Worm (Caenorhabditis elegans) whole organism, L4 larva: Measurements from ENCODE around the gene F54H5.2.

Experiments
- D1046.2 ChIP-seq: fragments of 200-800 bp; sonication (Bioruptor generic); IDR thresholded peaks from 2 replicates; pipeline ENCODE4 v1.3.6; 2022; ENCODE audit warnings: missing genetic modification characterization, missing compliant biosample characterization
- F10B5.3 ChIP-seq: sonication (generic microtip); optimal IDR thresholded peaks from 2 replicates; lab custom pipeline; 2016; ENCODE audit warnings: mild to moderate bottlenecking, missing genetic modification characterization, missing compliant biosample characterization
- F44E2.7 ChIP-seq: fragments of 200-800 bp; sonication (Bioruptor generic); IDR thresholded peaks from 2 replicates; pipeline ENCODE4 v2.1.2; 2022; ENCODE audit warnings: missing genetic modification characterization, missing compliant biosample characterization
- F49E8.2 ChIP-seq: sonication (generic microtip); optimal IDR thresholded peaks from 2 replicates; lab custom pipeline; 2016; ENCODE audit warnings: missing compliant biosample characterization, mild to moderate bottlenecking, missing genetic modification characterization, borderline replicate concordance
- T26A8.4 ChIP-seq: fragments of 200-800 bp; sonication (Bioruptor generic); IDR thresholded peaks from 2 replicates; pipeline ENCODE4 v1.3.6; 2022; ENCODE audit warnings: missing genetic modification characterization, missing compliant biosample characterization
- Y105C5A.15 ChIP-seq: fragments of 200-800 bp; sonication (Bioruptor generic); IDR thresholded peaks from 2 replicates; pipeline ENCODE4 v1.3.6; 2022; ENCODE audit warnings: missing genetic modification characterization, missing compliant biosample characterization
- Y48G9A.11 ChIP-seq: fragments of 200-800 bp; sonication (Bioruptor generic); IDR thresholded peaks from 2 replicates; pipeline ENCODE4 v1.3.6; 2022; ENCODE audit warnings: missing genetic modification reagents, missing genetic modification characterization, missing compliant biosample characterization
- Y5F2A.4 ChIP-seq: fragments of 200-800 bp; sonication (Bioruptor generic); optimal IDR thresholded peaks from 2 replicates; lab custom pipeline; 2018; ENCODE audit warnings: mild to moderate bottlenecking, missing genetic modification characterization, missing compliant biosample characterization
- Y75B8A.6 ChIP-seq: fragments of 200-800 bp; sonication (Bioruptor generic); IDR thresholded peaks from 2 replicates; pipeline ENCODE4 v1.3.6; 2022; ENCODE audit warnings: missing genetic modification reagents, missing genetic modification characterization, missing compliant biosample characterization
- ZK337.2 ChIP-seq: fragments of 200-800 bp; sonication (Bioruptor generic); IDR thresholded peaks from 2 replicates; pipeline ENCODE4 v1.3.6; 2022; ENCODE audit warnings: missing genetic modification reagents, missing genetic modification characterization, missing compliant biosample characterization
- aly-2 ChIP-seq: sonication (generic microtip); optimal IDR thresholded peaks from 2 replicates; lab custom pipeline; 2018; ENCODE audit warnings: missing biosample characterization, missing genetic modification characterization
- ama-1 ChIP-seq: fragments of 150-350 bp; optimal IDR thresholded peaks from 2 replicates; lab custom pipeline; 2014; ENCODE audit warnings: inconsistent platforms, mixed read lengths
- arid-1 ChIP-seq: fragments of 200-800 bp; sonication (Bioruptor generic); conservative IDR thresholded peaks from 2 replicates; pipeline ENCODE4 v1.3.6; 2022; ENCODE audit warnings: missing genetic modification reagents, missing genetic modification characterization, missing compliant biosample characterization
- ceh-28 ChIP-seq: fragments of 150-350 bp; optimal IDR thresholded peaks from 2 replicates; lab custom pipeline; 2014; ENCODE audit warnings: missing biosample characterization, missing genetic modification reagents, missing genetic modification characterization
- ceh-44 ChIP-seq: fragments of 200-800 bp; sonication (Bioruptor generic); IDR thresholded peaks from 2 replicates; pipeline ENCODE4 v1.3.6; 2022; ENCODE audit warnings: missing genetic modification reagents, missing genetic modification characterization, missing compliant biosample characterization
- ceh-82 ChIP-seq: sonication (generic microtip); optimal IDR thresholded peaks from 2 replicates; lab custom pipeline; 2017; ENCODE audit warnings: missing biosample characterization, missing genetic modification characterization
- cey-2 ChIP-seq: sonication (generic microtip); optimal IDR thresholded peaks from 3 replicates; lab custom pipeline; 2017; ENCODE audit warnings: missing genetic modification characterization, mild to moderate bottlenecking, missing compliant biosample characterization, antibody characterized with exemption, borderline replicate concordance; ENCODE audit not compliant: insufficient read depth
- ctbp-1 ChIP-seq: fragments of 200-800 bp; sonication (Bioruptor generic); IDR thresholded peaks from 2 replicates; pipeline ENCODE4 v1.3.6; 2022; ENCODE audit warnings: missing genetic modification reagents, missing genetic modification characterization, missing compliant biosample characterization
- daf-12 ChIP-seq: fragments of 150-350 bp; optimal IDR thresholded peaks from 2 replicates; lab custom pipeline; 2014; ENCODE audit warnings: missing biosample characterization, missing genetic modification reagents, missing genetic modification characterization
- daf-16 ChIP-seq, 3 experiments: sonication (generic microtip); optimal IDR thresholded peaks; 2 replicates each; lab custom pipeline; 2016 to 2017; ENCODE audit warnings: missing genetic modification characterization in 3 of 3, missing genetic modification reagents in 3 of 3, mild to moderate bottlenecking in 2 of 3, missing compliant biosample characterization in 2 of 3, missing biosample characterization in 1 of 3, moderate library complexity in 1 of 3
- daf-19 ChIP-seq: fragments of 200-800 bp; sonication (Bioruptor generic); conservative IDR thresholded peaks from 2 replicates; pipeline ENCODE4 v1.3.6; 2022; ENCODE audit warnings: missing genetic modification characterization, missing compliant biosample characterization
- daf-8 ChIP-seq: fragments of 200-800 bp; sonication (Bioruptor generic); IDR thresholded peaks from 2 replicates; pipeline ENCODE4 v1.3.6; 2022; ENCODE audit warnings: missing genetic modification characterization, missing compliant biosample characterization
- dmd-6 ChIP-seq: fragments of 200-800 bp; sonication (Bioruptor generic); IDR thresholded peaks from 2 replicates; pipeline ENCODE4 v1.3.6; 2022; ENCODE audit warnings: missing genetic modification reagents, missing genetic modification characterization, missing compliant biosample characterization
- dmd-8 ChIP-seq: fragments of 200-800 bp; sonication (Bioruptor generic); IDR thresholded peaks from 2 replicates; pipeline ENCODE4 v1.3.6; 2022; ENCODE audit warnings: missing genetic modification characterization, missing compliant biosample characterization
- dpl-1 ChIP-seq: fragments of 150-350 bp; optimal IDR thresholded peaks from 2 replicates; lab custom pipeline; 2014; ENCODE audit warnings: missing biosample characterization, missing genetic modification reagents, missing genetic modification characterization
- egl-27 ChIP-seq: sonication (generic microtip); optimal IDR thresholded peaks from 3 replicates; lab custom pipeline; 2017; ENCODE audit warnings: missing biosample characterization, missing genetic modification reagents, missing genetic modification characterization
- fkh-10 ChIP-seq: fragments of 150-350 bp; optimal IDR thresholded peaks from 2 replicates; lab custom pipeline; 2014; ENCODE audit warnings: missing biosample characterization, missing genetic modification reagents, missing genetic modification characterization
- fos-1 ChIP-seq: fragments of 150-350 bp; optimal IDR thresholded peaks from 2 replicates; lab custom pipeline; 2014; ENCODE audit warnings: missing biosample characterization, missing genetic modification characterization
- gei-8 ChIP-seq: fragments of 200-800 bp; sonication (Bioruptor generic); optimal IDR thresholded peaks from 2 replicates; lab custom pipeline; 2018; ENCODE audit warnings: mild to moderate bottlenecking, missing genetic modification characterization, missing compliant biosample characterization
- jun-1 ChIP-seq: fragments of 150-350 bp; optimal IDR thresholded peaks from 2 replicates; lab custom pipeline; 2014; ENCODE audit warnings: missing biosample characterization, missing genetic modification reagents, missing genetic modification characterization
- lin-1 ChIP-seq: fragments of 200-800 bp; sonication (Bioruptor generic); IDR thresholded peaks from 2 replicates; pipeline ENCODE4 v1.3.6; 2022; ENCODE audit warnings: missing genetic modification reagents, missing genetic modification characterization, missing compliant biosample characterization
- lin-38 ChIP-seq: fragments of 200-800 bp; sonication (Bioruptor generic); IDR thresholded peaks from 2 replicates; pipeline ENCODE4 v1.3.6; 2022; ENCODE audit warnings: missing genetic modification reagents, missing genetic modification characterization, missing compliant biosample characterization
- lir-3 ChIP-seq: sonication (generic microtip); optimal IDR thresholded peaks from 2 replicates; lab custom pipeline; 2016; ENCODE audit warnings: mild to moderate bottlenecking, missing genetic modification characterization, missing compliant biosample characterization
- lsy-2 ChIP-seq, 2 experiments: fragments of 150-350 bp in 1 of 2; sonication (generic microtip) in 1 of 2; optimal IDR thresholded peaks; 2 replicates each; lab custom pipeline; 2014 to 2017; ENCODE audit warnings: missing biosample characterization in 2 of 2, missing genetic modification characterization in 2 of 2
- madf-9 ChIP-seq: fragments of 200-800 bp; sonication (Bioruptor generic); conservative IDR thresholded peaks from 2 replicates; pipeline ENCODE4 v1.3.6; 2022; ENCODE audit warnings: missing genetic modification reagents, missing genetic modification characterization, missing compliant biosample characterization
- mxl-2 ChIP-seq: fragments of 200-800 bp; sonication (Bioruptor generic); conservative IDR thresholded peaks from 2 replicates; pipeline ENCODE4 v1.3.6; 2022; ENCODE audit warnings: missing genetic modification reagents, missing genetic modification characterization, missing compliant biosample characterization
- nhr-41 ChIP-seq: fragments of 200-800 bp; sonication (Bioruptor generic); IDR thresholded peaks from 2 replicates; pipeline ENCODE4 v1.3.6; 2022; ENCODE audit warnings: missing genetic modification reagents, missing genetic modification characterization, missing compliant biosample characterization
- nhr-42 ChIP-seq: fragments of 200-800 bp; sonication (Bioruptor generic); IDR thresholded peaks from 2 replicates; pipeline ENCODE4 v1.3.6; 2022; ENCODE audit warnings: missing genetic modification characterization, missing compliant biosample characterization
- pqm-1 ChIP-seq: sonication (generic microtip); optimal IDR thresholded peaks from 2 replicates; lab custom pipeline; 2017; ENCODE audit warnings: missing biosample characterization, missing genetic modification characterization
- saeg-2 ChIP-seq: fragments of 200-800 bp; sonication (Bioruptor generic); IDR thresholded peaks from 2 replicates; pipeline ENCODE4 v1.3.6; 2022; ENCODE audit warnings: missing genetic modification reagents, missing genetic modification characterization, missing compliant biosample characterization
- skn-1 ChIP-seq: fragments of 150-350 bp; optimal IDR thresholded peaks from 2 replicates; lab custom pipeline; 2014; ENCODE audit warnings: missing biosample characterization, missing genetic modification characterization
- snpc-4 ChIP-seq: fragments of 150-350 bp; optimal IDR thresholded peaks from 2 replicates; lab custom pipeline; 2014; ENCODE audit warnings: missing biosample characterization, missing genetic modification characterization
- spr-1 ChIP-seq: sonication (generic microtip); optimal IDR thresholded peaks from 2 replicates; lab custom pipeline; 2016; ENCODE audit warnings: mild to moderate bottlenecking, missing genetic modification characterization, missing compliant biosample characterization
- tag-97 ChIP-seq: fragments of 200-800 bp; sonication (Bioruptor generic); IDR thresholded peaks from 2 replicates; pipeline ENCODE4 v1.3.6; 2022; ENCODE audit warnings: missing genetic modification characterization, missing compliant biosample characterization
- unc-39 ChIP-seq: sonication (generic microtip); optimal IDR thresholded peaks from 2 replicates; lab custom pipeline; 2017; ENCODE audit warnings: missing biosample characterization, missing genetic modification characterization
- unc-62 ChIP-seq, 3 experiments: fragments of 150-350 bp in 1 of 3; sonication (generic microtip); optimal IDR thresholded peaks in 2 of 3; peaks in 1 of 3; 1 replicate in 1 of 3; 2 replicates in 2 of 3; lab custom pipeline; 2014 to 2017; ENCODE audit warnings: missing biosample characterization in 3 of 3, missing genetic modification characterization in 3 of 3, missing genetic modification reagents in 3 of 3, missing genotype in 1 of 3
- zag-1 ChIP-seq: fragments of 150-350 bp; optimal IDR thresholded peaks from 2 replicates; lab custom pipeline; 2014; ENCODE audit warnings: missing biosample characterization, missing genetic modification characterization
- zfp-2 ChIP-seq: sonication (generic microtip); optimal IDR thresholded peaks from 2 replicates; lab custom pipeline; 2016; ENCODE audit warnings: mild to moderate bottlenecking, missing genetic modification characterization, missing compliant biosample characterization
- zip-11 ChIP-seq: fragments of 200-800 bp; sonication (Bioruptor generic); IDR thresholded peaks from 2 replicates; pipeline ENCODE4 v1.3.6; 2022; ENCODE audit warnings: missing genetic modification characterization, missing compliant biosample characterization

Gene F54H5.2

ce11 chrII:6588605-6589292, 38.5 kb upstream of the F54H5.2 start, which contains the start of gene icd-1 (continued):
- TF ChIP-seq ZK337.2 (GFP tag; lab: Robert Waterston, UW) (no peak), lsy-2 (tag; optimal IDR thresholded peaks at IDR 0.05; lab: Kevin White, UChicago) (peak; percentile 91 to 95), nhr-42 (GFP tag; lab: Robert Waterston, UW) (peak; percentile 80; the same call in 1 of the 2 replicates), unc-62 (GFP tag; optimal IDR thresholded peaks at IDR 0.05 in 1 of 2; lab: Kevin White, UChicago) (peak in 1 of 2 experiments; percentile 98), unc-62 (tag; optimal IDR thresholded peaks at IDR 0.05; lab: Kevin White, UChicago) (no peak), tag-97 (GFP tag; lab: Robert Waterston, UW) (0 out of 2 replicates have a peak, but pooled peaks have one; percentile 37), pqm-1 (tag; lab: Kevin White, UChicago) (peak; percentile 10), saeg-2 (peak; percentile 78), Y75B8A.6 (0 out of 2 replicates have a peak, but pooled peaks have one; percentile 11), dpl-1 (GFP tag; lab: Kevin White, UChicago) (peak; percentile 83), F44E2.7 (GFP tag; lab: Robert Waterston, UW) (no peak), zag-1 (peak; percentile 65), dmd-6 (GFP tag; lab: Robert Waterston, UW) (peak; percentile 91), Y48G9A.11 (GFP tag; lab: Robert Waterston, UW) (peak; percentile 73), ceh-28 (tag; lab: Kevin White, UChicago) (peak; percentile 47), unc-39 (no peak), F49E8.2 (tag; lab: Kevin White, UChicago) (peak; percentile 84), Y105C5A.15 (GFP tag; lab: Robert Waterston, UW) (no peak; the same call in 1 of the 2 replicates), zfp-2 (peak; percentile 74), ama-1 (lab: Kevin White, UChicago) (no peak), daf-8 (no peak), daf-19 (GFP tag; lab: Robert Waterston, UW) (peak; percentile 88), ctbp-1 (peak; percentile 89), daf-16 (GFP tag; optimal IDR thresholded peaks at IDR 0.05; lab: Kevin White, UChicago) (peak; percentile 15 to 88), daf-16 (tag; optimal IDR thresholded peaks at IDR 0.05; lab: Kevin White, UChicago) (peak; percentile 57), gei-8 (GFP tag; lab: Kevin White, UChicago) (peak; percentile 59), zip-11 (no peak), daf-12 (tag; lab: Kevin White, UChicago) (no peak), mxl-2 (GFP tag; lab: Robert Waterston, UW) (no peak), madf-9 (peak; percentile 75), ceh-82 (tag; lab: Kevin White, UChicago) (no peak), nhr-41 (peak; percentile 62; the same call in 1 of the 2 replicates), jun-1 (tag; lab: Kevin White, UChicago) (peak; percentile 79), fos-1 (tag; lab: Kevin White, UChicago) (peak; percentile 78), aly-2 (tag; lab: Kevin White, UChicago) (peak; percentile 6), cey-2 (tag; lab: Kevin White, UChicago) (no peak), dmd-8 (GFP tag; lab: Robert Waterston, UW) (peak; percentile 55; the same call in 1 of the 2 replicates), spr-1 (tag; lab: Kevin White, UChicago) (peak; percentile 81), ceh-44 (0 out of 2 replicates have a peak, but pooled peaks have one; percentile 30), Y5F2A.4 (GFP tag; lab: Kevin White, UChicago) (peak; percentile 56), D1046.2 (GFP tag; lab: Robert Waterston, UW) (peak; percentile 58; the same call in 1 of the 2 replicates), lir-3 (tag; lab: Kevin White, UChicago) (peak; percentile 7), lin-38 (peak; percentile 91), egl-27 (no peak), snpc-4 (tag; lab: Kevin White, UChicago) (no peak), fkh-10 (peak; percentile 78), skn-1 (no peak), lin-1 (GFP tag; lab: Robert Waterston, UW) (peak; percentile 92), arid-1 (GFP tag; lab: Robert Waterston, UW) (peak; percentile 86), T26A8.4 (GFP tag; lab: Robert Waterston, UW) (peak; percentile 94), F10B5.3 (tag; lab: Kevin White, UChicago) (peak; percentile 69)
